Fruit fly (Drosophila melanogaster): Measurements from ENCODE around the gene peng.

- no peak for TF ChIP-seq Myc (optimal IDR thresholded peaks at IDR 0.05)
- TF ChIP-seq pan (optimal IDR thresholded peaks at IDR 0.05): no peak
- no peak for TF ChIP-seq Hnf4 (GFP tag; optimal IDR thresholded peaks at IDR 0.05)
- no peak for TF ChIP-seq Rel (GFP tag; optimal IDR thresholded peaks at IDR 0.05)
- TF ChIP-seq Rel (tag; optimal IDR thresholded peaks at IDR 0.05): no peak
- no peak for TF ChIP-seq dl (GFP tag; optimal IDR thresholded peaks at IDR 0.05; ENCODE audit: insufficient read depth in 1 of 2, partially characterized antibody in 2 of 2)
- TF ChIP-seq fru (GFP tag; optimal IDR thresholded peaks at IDR 0.05): no peak
- no peak for TF ChIP-seq usp (GFP tag; optimal IDR thresholded peaks at IDR 0.05)
- no peak for TF ChIP-seq CrebA (GFP tag; optimal IDR thresholded peaks at IDR 0.05; ENCODE audit: borderline replicate concordance)
- TF ChIP-seq Dfd (GFP tag; optimal IDR thresholded peaks at IDR 0.05): no peak
- no peak for TF ChIP-seq h (GFP tag; optimal IDR thresholded peaks at IDR 0.05)
- no peak for TF ChIP-seq Vsx2 (GFP tag; optimal IDR thresholded peaks at IDR 0.05; ENCODE audit: partially characterized antibody)
- TF ChIP-seq CG32264 (GFP tag; optimal IDR thresholded peaks at IDR 0.05): no peak
Observed at dm6 chrX:21317422-21317821, 32.2 kb downstream of the peng start, which contains the start of gene CG1801.

Data from whole organism, wandering third instar larva.